Worm (Caenorhabditis elegans): Measurements from ENCODE around the gene C04G6.2.
A peak's percentile ranks its signal among the peaks of the same experiment; 100 is the strongest.

The C04G6.2 gene

DNA sequence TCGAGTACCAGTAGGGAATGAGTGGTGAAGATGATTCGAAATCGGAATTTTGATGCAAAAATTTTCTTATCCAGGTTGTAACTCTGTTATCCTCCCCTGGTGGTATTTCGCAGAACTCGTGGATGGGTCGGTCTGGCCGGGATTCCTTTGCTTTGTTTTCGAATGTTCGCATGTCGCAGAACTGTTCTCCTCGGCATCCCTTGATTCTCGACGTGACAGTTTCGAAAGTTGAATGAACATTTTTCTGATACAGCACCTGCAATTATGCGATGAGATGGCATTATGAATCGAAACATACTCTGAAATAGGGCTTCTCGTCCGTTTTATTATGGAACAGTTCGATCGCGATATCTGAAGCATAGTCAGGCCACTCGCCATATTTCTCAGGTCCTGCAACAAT lies 36.8 kb upstream of the C04G6.2 start:
- TF ChIP-seq gmeb-1 (tag; optimal IDR thresholded peaks at IDR 0.05), result no peak

DNA sequence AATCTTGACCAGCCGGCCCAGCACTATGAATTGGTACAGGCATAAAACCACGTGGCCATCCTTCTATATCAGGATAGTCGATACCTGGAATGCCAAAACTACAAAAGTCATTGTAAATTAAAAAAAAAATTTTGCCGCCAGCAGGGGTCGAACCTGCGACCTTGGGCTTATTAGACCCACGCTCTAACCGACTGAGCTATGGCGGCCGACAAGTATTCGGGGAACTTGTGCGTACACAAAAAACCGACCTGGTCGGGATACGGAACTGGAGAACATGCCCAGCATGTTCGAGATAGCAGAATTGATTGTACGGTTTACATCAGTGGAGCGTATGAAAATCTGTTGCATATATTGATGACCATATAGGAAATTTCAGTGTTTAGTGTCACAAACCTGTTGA lies 35.7 kb upstream of the C04G6.2 start:
- peak; percentile 24 for TF ChIP-seq nhr-77 (tag; optimal IDR thresholded peaks at IDR 0.05)
- no peak for TF ChIP-seq ztf-11 (tag; optimal IDR thresholded peaks at IDR 0.05)
- peak; percentile 31 for TF ChIP-seq lin-13 (GFP tag; optimal IDR thresholded peaks at IDR 0.05)
- no peak for TF ChIP-seq elt-3 (tag; optimal IDR thresholded peaks at IDR 0.05)
- no peak for TF ChIP-seq skn-1 (tag; optimal IDR thresholded peaks at IDR 0.05)
- TF ChIP-seq elt-1 (tag; optimal IDR thresholded peaks at IDR 0.05), result no peak
- TF ChIP-seq ZK546.5 (tag; optimal IDR thresholded peaks at IDR 0.05), result no peak
- TF ChIP-seq alr-1 (tag; optimal IDR thresholded peaks at IDR 0.05), result no peak
- no peak for TF ChIP-seq nhr-6 (tag; optimal IDR thresholded peaks at IDR 0.05)
- TF ChIP-seq nhr-21 (tag; optimal IDR thresholded peaks at IDR 0.05), result peak; percentile 45
- TF ChIP-seq mdl-1 (tag; optimal IDR thresholded peaks at IDR 0.05), result peak in 1 of 2 experiments; percentile 8
- TF ChIP-seq R02D3.7 (tag; optimal IDR thresholded peaks at IDR 0.05), result no peak
- peak; percentile 44 for TF ChIP-seq lin-11 (tag; optimal IDR thresholded peaks at IDR 0.05)
- no peak for TF ChIP-seq mab-5 (tag; optimal IDR thresholded peaks at IDR 0.05)
- no peak for TF ChIP-seq peb-1 (tag; optimal IDR thresholded peaks at IDR 0.05)
- peak; percentile 98 for TF ChIP-seq snpc-4 (tag; optimal IDR thresholded peaks at IDR 0.05)
- TF ChIP-seq nhr-10 (tag; optimal IDR thresholded peaks at IDR 0.05), result no peak
- peak; percentile 62 for TF ChIP-seq gmeb-1 (tag; optimal IDR thresholded peaks at IDR 0.05)
- TF ChIP-seq ceh-82 (tag; optimal IDR thresholded peaks at IDR 0.05), result no peak
- no peak for TF ChIP-seq lin-39 (tag; optimal IDR thresholded peaks at IDR 0.05)
- TF ChIP-seq lsy-2 (tag; optimal IDR thresholded peaks at IDR 0.05), result peak; percentile 63 to 81
- no peak for TF ChIP-seq ztf-1 (GFP tag; conservative IDR thresholded peaks at IDR 0.05)
- no peak for TF ChIP-seq mbf-1 (tag; optimal IDR thresholded peaks at IDR 0.05)
- TF ChIP-seq unc-62 (GFP tag; optimal IDR thresholded peaks at IDR 0.05), result no peak
- peak; percentile 61 for TF ChIP-seq nhr-129 (tag; optimal IDR thresholded peaks at IDR 0.05)
- TF ChIP-seq blmp-1 (tag; optimal IDR thresholded peaks at IDR 0.05; ENCODE audit: insufficient read depth), result no peak
- TF ChIP-seq F13H6.1 (tag; optimal IDR thresholded peaks at IDR 0.05), result peak; percentile 71
- TF ChIP-seq nhr-11 (tag; optimal IDR thresholded peaks at IDR 0.05), result no peak
- no peak for TF ChIP-seq nhr-12 (tag; optimal IDR thresholded peaks at IDR 0.05)
- TF ChIP-seq crh-2 (tag; optimal IDR thresholded peaks at IDR 0.05), result peak; percentile 68
- TF ChIP-seq sma-3 (GFP tag; optimal IDR thresholded peaks at IDR 0.05), result peak; percentile 73
- TF ChIP-seq dmd-4 (tag; optimal IDR thresholded peaks at IDR 0.05), result no peak
- no peak for TF ChIP-seq nhr-23 (tag; optimal IDR thresholded peaks at IDR 0.05)
- no peak for TF ChIP-seq aly-2 (tag; optimal IDR thresholded peaks at IDR 0.05)
- TF ChIP-seq sem-4 (tag; optimal IDR thresholded peaks at IDR 0.05), result peak; percentile 47
- peak; percentile 35 for TF ChIP-seq C34F6.9 (tag; optimal IDR thresholded peaks at IDR 0.05)
- peak; percentile 26 for TF ChIP-seq nhr-25 (tag; optimal IDR thresholded peaks at IDR 0.05)
- TF ChIP-seq ceh-16 (tag; optimal IDR thresholded peaks at IDR 0.05), result no peak
- TF ChIP-seq unc-55 (GFP tag; optimal IDR thresholded peaks at IDR 0.05), result no peak
- peak; percentile 66 for TF ChIP-seq sma-9 (GFP tag; optimal IDR thresholded peaks at IDR 0.05)
- TF ChIP-seq sma-9 (tag; optimal IDR thresholded peaks at IDR 0.05), result no peak
- TF ChIP-seq unc-39 (tag; optimal IDR thresholded peaks at IDR 0.05), result no peak
- TF ChIP-seq nhr-237 (tag; optimal IDR thresholded peaks at IDR 0.05), result no peak
- TF ChIP-seq Y55F3AM.14 (GFP tag; optimal IDR thresholded peaks at IDR 0.05), result no peak
- no peak for TF ChIP-seq ama-1 (optimal IDR thresholded peaks at IDR 0.05)
- no peak for TF ChIP-seq zag-1 (tag; optimal IDR thresholded peaks at IDR 0.05)
- no peak for TF ChIP-seq ztf-4 (tag; optimal IDR thresholded peaks at IDR 0.05)
- TF ChIP-seq egl-27 (tag; optimal IDR thresholded peaks at IDR 0.05), result no peak
- peak; percentile 30 for TF ChIP-seq fos-1 (tag; optimal IDR thresholded peaks at IDR 0.05)
